Fruit fly (Drosophila melanogaster) whole organism, embryonic: ENCODE measurements around the gene kairos.

Experiments used
- ATbp ChIP-seq: fragments of 200-800 bp; sonication (Bioruptor generic); optimal IDR thresholded peaks from 2 replicates; lab custom pipeline; 2017; ENCODE audit warnings: missing biosample characterization, mild to moderate bottlenecking, missing genetic modification characterization, missing genetic modification reagents
- Bteb2 ChIP-seq: fragments of 200-800 bp; sonication (Bioruptor generic); optimal IDR thresholded peaks from 2 replicates; lab custom pipeline; 2016; ENCODE audit warnings: missing biosample characterization, missing genetic modification characterization
- CG10366 ChIP-seq: fragments of 200-800 bp; sonication (Bioruptor generic); IDR thresholded peaks from 2 replicates; pipeline ENCODE4 v1.3.6; 2022; ENCODE audit warnings: missing biosample characterization, missing genetic modification characterization
- CG11247 ChIP-seq: fragments of 200-800 bp; sonication (Bioruptor generic); IDR thresholded peaks from 2 replicates; pipeline ENCODE4 v1.3.6; 2022; ENCODE audit warnings: missing biosample characterization, missing genetic modification characterization
- CG12071 ChIP-seq: fragments of 200-800 bp; sonication (Bioruptor generic); optimal IDR thresholded peaks from 3 replicates; lab custom pipeline; 2018; ENCODE audit warnings: missing biosample characterization, mild to moderate bottlenecking, missing genetic modification characterization
- CG12104 ChIP-seq: fragments of 200-800 bp; sonication (Bioruptor generic); optimal IDR thresholded peaks from 3 replicates; lab custom pipeline; 2016; ENCODE audit warnings: missing biosample characterization, missing genetic modification characterization
- CG15269 ChIP-seq: fragments of 200-800 bp; sonication (Bioruptor generic); optimal IDR thresholded peaks from 2 replicates; lab custom pipeline; 2018; ENCODE audit warnings: missing biosample characterization, mild to moderate bottlenecking, missing genetic modification characterization, moderate library complexity
- CG16863 ChIP-seq: fragments of 200-800 bp; sonication (Bioruptor generic); optimal IDR thresholded peaks from 3 replicates; lab custom pipeline; 2016; ENCODE audit warnings: missing biosample characterization, missing genetic modification characterization
- CG18262 ChIP-seq: fragments of 200-800 bp; optimal IDR thresholded peaks from 3 replicates; lab custom pipeline; 2019; ENCODE audit warnings: missing biosample characterization, mild to moderate bottlenecking, missing genetic modification characterization, moderate library complexity
- CG2120 ChIP-seq: fragments of 200-800 bp; sonication (Bioruptor generic); optimal IDR thresholded peaks from 3 replicates; lab custom pipeline; 2016; ENCODE audit warnings: missing biosample characterization, missing genetic modification characterization
- CG30403 ChIP-seq: fragments of 200-800 bp; sonication (Bioruptor generic); optimal IDR thresholded peaks from 3 replicates; lab custom pipeline; 2016; ENCODE audit warnings: missing biosample characterization, missing genetic modification characterization
- CG3163 ChIP-seq: fragments of 200-800 bp; sonication (Bioruptor generic); optimal IDR thresholded peaks from 3 replicates; lab custom pipeline; 2016; ENCODE audit warnings: missing biosample characterization, missing genetic modification characterization
- CG3838 ChIP-seq: fragments of 200-800 bp; sonication (Bioruptor generic); optimal IDR thresholded peaks from 3 replicates; lab custom pipeline; 2016; ENCODE audit warnings: missing biosample characterization, missing genetic modification characterization
- CG43689 ChIP-seq: fragments of 200-800 bp; sonication (Bioruptor generic); IDR thresholded peaks from 2 replicates; pipeline ENCODE4 v1.3.6; 2022; ENCODE audit warnings: missing biosample characterization, missing genetic modification characterization
- CG7271 ChIP-seq: fragments of 200-800 bp; sonication (Bioruptor generic); optimal IDR thresholded peaks from 2 replicates; lab custom pipeline; 2018; ENCODE audit warnings: missing biosample characterization, mild to moderate bottlenecking, missing genetic modification characterization, moderate library complexity
- CG8359 ChIP-seq: fragments of 200-800 bp; sonication (Bioruptor generic); optimal IDR thresholded peaks from 2 replicates; lab custom pipeline; 2017; ENCODE audit warnings: missing biosample characterization, mild to moderate bottlenecking, missing genetic modification characterization, borderline replicate concordance
- CG9437 ChIP-seq: fragments of 200-800 bp; sonication (Bioruptor generic); optimal IDR thresholded peaks from 2 replicates; lab custom pipeline; 2018; ENCODE audit warnings: missing biosample characterization, mild to moderate bottlenecking, missing genetic modification characterization
- CG9797 ChIP-seq: fragments of 200-800 bp; sonication (Bioruptor generic); optimal IDR thresholded peaks from 3 replicates; lab custom pipeline; 2018; ENCODE audit warnings: missing biosample characterization, mild to moderate bottlenecking, missing genetic modification characterization
- CG9817 ChIP-seq: fragments of 200-800 bp; sonication (Bioruptor generic); optimal IDR thresholded peaks from 2 replicates; lab custom pipeline; 2018; ENCODE audit warnings: missing biosample characterization, mild to moderate bottlenecking, missing genetic modification characterization, moderate library complexity
- CG9932 ChIP-seq: fragments of 200-800 bp; sonication (Bioruptor generic); IDR thresholded peaks from 2 replicates; pipeline ENCODE4 v1.3.6; 2022; ENCODE audit warnings: missing biosample characterization, missing genetic modification characterization
- D ChIP-seq, 2 experiments: fragments of 200-800 bp in 1 of 2; fragments of >200 bp in 1 of 2; sonication (Bioruptor generic) in 1 of 2; optimal IDR thresholded peaks; 2 replicates in 1 of 2; 3 replicates in 1 of 2; lab custom pipeline; 2017; ENCODE audit warnings: mild to moderate bottlenecking in 1 of 2, missing biosample characterization in 1 of 2, missing genetic modification characterization in 1 of 2, missing genetic modification reagents in 1 of 2
- Dip3 ChIP-seq: fragments of 200-800 bp; sonication (Bioruptor generic); optimal IDR thresholded peaks from 3 replicates; lab custom pipeline; 2016; ENCODE audit warnings: missing biosample characterization, missing genetic modification characterization
- Doc2 ChIP-seq: fragments of 200-800 bp; sonication (Bioruptor generic); IDR thresholded peaks from 2 replicates; pipeline ENCODE4 v1.3.6; 2022; ENCODE audit warnings: missing biosample characterization, missing genetic modification characterization
- Elba2 ChIP-seq: fragments of 200-800 bp; sonication (Bioruptor generic); optimal IDR thresholded peaks from 3 replicates; lab custom pipeline; 2016; ENCODE audit warnings: missing biosample characterization, missing genetic modification characterization
- Ets65A ChIP-seq: fragments of 200-800 bp; sonication (Bioruptor generic); peaks from one replicate; lab custom pipeline; 2016; ENCODE audit warnings: missing biosample characterization, missing genetic modification characterization
- GATAe ChIP-seq: fragments of 200-800 bp; sonication (Bioruptor generic); conservative IDR thresholded peaks from 2 replicates; pipeline ENCODE4 v1.3.6; 2022; ENCODE audit warnings: missing biosample characterization, missing genetic modification characterization
- Gsc ChIP-seq: fragments of 200-800 bp; sonication (Bioruptor generic); IDR thresholded peaks from 2 replicates; pipeline ENCODE4 v1.3.6; 2022; ENCODE audit warnings: missing biosample characterization, missing genetic modification characterization
- Gug ChIP-seq: fragments of 200-800 bp; sonication (Bioruptor generic); IDR thresholded peaks from 4 replicates; pipeline ENCODE4 v1.3.6; 2022; ENCODE audit warnings: missing biosample characterization, missing genetic modification characterization
- Lhr ChIP-seq: fragments of 200-800 bp; sonication (Bioruptor generic); optimal IDR thresholded peaks from 3 replicates; lab custom pipeline; 2017; ENCODE audit warnings: mild to moderate bottlenecking, missing biosample characterization, missing genetic modification reagents, missing genetic modification characterization
- MBD-R2 ChIP-seq: fragments of 200-800 bp; sonication (Bioruptor generic); IDR thresholded peaks from 2 replicates; pipeline ENCODE4 v1.3.6; 2022; ENCODE audit warnings: missing biosample characterization, missing genetic modification characterization
- Mad ChIP-seq: fragments of 200-800 bp; sonication (Bioruptor generic); optimal IDR thresholded peaks from 2 replicates; lab custom pipeline; 2016; ENCODE audit warnings: missing biosample characterization, missing genetic modification characterization
- Meics ChIP-seq: fragments of 200-800 bp; sonication (Bioruptor generic); optimal IDR thresholded peaks from 2 replicates; lab custom pipeline; 2017; ENCODE audit warnings: missing biosample characterization, mild to moderate bottlenecking, missing genetic modification characterization
- Ptx1 ChIP-seq: fragments of 200-800 bp; sonication (Bioruptor generic); IDR thresholded peaks from 2 replicates; pipeline ENCODE4 v1.3.6; 2022; ENCODE audit warnings: missing biosample characterization, missing genetic modification characterization
- Sox102F ChIP-seq: fragments of 200-800 bp; sonication (Bioruptor generic); optimal IDR thresholded peaks from 2 replicates; lab custom pipeline; 2018; ENCODE audit warnings: missing biosample characterization, mild to moderate bottlenecking, missing genetic modification characterization, moderate library complexity
- Tbp ChIP-seq: fragments of >200 bp; optimal IDR thresholded peaks from 2 replicates; lab custom pipeline; 2018; ENCODE audit warnings: missing biosample characterization, missing genetic modification characterization
- ara ChIP-seq: fragments of 200-800 bp; sonication (Bioruptor generic); IDR thresholded peaks from 2 replicates; pipeline ENCODE4 v1.3.6; 2022; ENCODE audit warnings: missing biosample characterization, missing genetic modification characterization
- bab2 ChIP-seq: fragments of 200-800 bp; sonication (Bioruptor generic); optimal IDR thresholded peaks from 2 replicates; lab custom pipeline; 2016; ENCODE audit warnings: missing biosample characterization, missing genetic modification characterization
- cad ChIP-seq: fragments of >200 bp; optimal IDR thresholded peaks from 2 replicates; lab custom pipeline; 2017; ENCODE audit warnings: missing biosample characterization, missing genetic modification characterization
- chn ChIP-seq: fragments of 200-800 bp; sonication (Bioruptor generic); optimal IDR thresholded peaks from 2 replicates; lab custom pipeline; 2016; ENCODE audit warnings: missing biosample characterization, missing genetic modification characterization
- gfzf ChIP-seq: fragments of 200-800 bp; sonication (Bioruptor generic); optimal IDR thresholded peaks from 2 replicates; lab custom pipeline; 2016; ENCODE audit warnings: missing biosample characterization, mild to moderate bottlenecking, missing genetic modification characterization, moderate library complexity
- grau ChIP-seq: fragments of 200-800 bp; optimal IDR thresholded peaks from 3 replicates; lab custom pipeline; 2019; ENCODE audit warnings: missing biosample characterization, mild to moderate bottlenecking, missing genetic modification characterization, moderate library complexity
- lilli ChIP-seq: fragments of 200-800 bp; sonication (Bioruptor generic); optimal IDR thresholded peaks from 3 replicates; lab custom pipeline; 2016; ENCODE audit warnings: missing biosample characterization, missing genetic modification characterization
- otp ChIP-seq: fragments of 200-800 bp; sonication (Bioruptor generic); IDR thresholded peaks from 3 replicates; pipeline ENCODE4, ENCODE4 v1.3.6; 2022; ENCODE audit warnings: missing biosample characterization, missing genetic modification characterization
- pb ChIP-seq: fragments of 200-800 bp; sonication (Bioruptor generic); optimal IDR thresholded peaks from 3 replicates; lab custom pipeline; 2016; ENCODE audit warnings: missing biosample characterization, missing genetic modification characterization
- rib ChIP-seq: fragments of 200-800 bp; sonication (Bioruptor generic); IDR thresholded peaks from 2 replicates; pipeline ENCODE4 v1.3.6; 2022; ENCODE audit warnings: missing biosample characterization, missing genetic modification characterization
- ro ChIP-seq: fragments of 200-800 bp; sonication (Bioruptor generic); IDR thresholded peaks from 2 replicates; pipeline ENCODE4 v1.3.6; 2022; ENCODE audit warnings: missing biosample characterization, missing genetic modification characterization
- sd ChIP-seq: fragments of 200-800 bp; sonication (Bioruptor generic); optimal IDR thresholded peaks from 3 replicates; lab custom pipeline; 2018; ENCODE audit warnings: missing biosample characterization, mild to moderate bottlenecking, missing genetic modification characterization, moderate library complexity
- sens ChIP-seq: fragments of 200-800 bp; sonication (Bioruptor generic); peaks from one replicate; lab custom pipeline; 2016; ENCODE audit warnings: missing biosample characterization, missing genetic modification characterization
- sr ChIP-seq: fragments of 200-800 bp; sonication (Bioruptor generic); IDR thresholded peaks from 3 replicates; pipeline ENCODE4 v1.3.6; 2022; ENCODE audit warnings: missing biosample characterization, missing genetic modification characterization
- stwl ChIP-seq: fragments of 200-800 bp; sonication (Bioruptor generic); optimal IDR thresholded peaks from 3 replicates; lab custom pipeline; 2018; ENCODE audit warnings: missing biosample characterization, mild to moderate bottlenecking, missing genetic modification characterization, moderate library complexity
- toy ChIP-seq: fragments of 200-800 bp; sonication (Bioruptor generic); IDR thresholded peaks from 2 replicates; pipeline ENCODE4 v1.3.6; 2022; ENCODE audit warnings: missing biosample characterization, missing genetic modification characterization
- vfl ChIP-seq: fragments of 200-800 bp; sonication (Bioruptor generic); optimal IDR thresholded peaks from 2 replicates; lab custom pipeline; 2016; ENCODE audit warnings: missing biosample characterization, missing genetic modification characterization

kairos gene

dm6 chrX:18358352-18358931 lies 2.5 kb upstream of the kairos start, which contains the start of gene CG6106 (continued):
- TF ChIP-seq sens (GFP tag; lab: Kevin White, UChicago) (peak; percentile 67), Meics (GFP tag; lab: Kevin White, UChicago) (peak; percentile 7), grau (tag; lab: Kevin White, UChicago) (no peak), CG9797 (no peak), Dip3 (GFP tag; lab: Kevin White, UChicago) (no peak), CG3838 (no peak), CG11247 (GFP tag; lab: Robert Waterston, UW) (no peak), toy (GFP tag; lab: Robert Waterston, UW) (no peak), gfzf (GFP tag; lab: Kevin White, UChicago) (no peak), MBD-R2 (GFP tag; lab: Robert Waterston, UW) (no peak), CG10366 (no peak), Ptx1 (GFP tag; lab: Robert Waterston, UW) (peak; percentile 52; the same call in 1 of the 2 replicates), CG43689 (GFP tag; lab: Robert Waterston, UW) (no peak), Doc2 (GFP tag; lab: Robert Waterston, UW) (no peak), CG9817 (no peak), CG2120 (GFP tag; lab: Kevin White, UChicago) (no peak), CG12071 (no peak), CG30403 (peak; percentile 20), CG15269 (tag; lab: Kevin White, UChicago) (peak; percentile 9), sr (GFP tag; lab: Robert Waterston, UW) (0 out of 3 replicates have a peak, but pooled peaks have one; percentile 24), CG16863 (GFP tag; lab: Kevin White, UChicago) (no peak), ro (no peak), CG3163 (GFP tag; lab: Kevin White, UChicago) (no peak), CG9437 (no peak), ATbp (no peak), Gug (GFP tag; lab: Robert Waterston, UW) (0 out of 4 replicates have a peak, but pooled peaks have one; percentile 3), Elba2 (no peak), Ets65A (GFP tag; lab: Kevin White, UChicago) (peak; percentile 90), ara (no peak), Tbp (GFP tag; lab: Kevin White, UChicago) (no peak), stwl (tag; lab: Kevin White, UChicago) (no peak), D (optimal IDR thresholded peaks at IDR 0.05; lab: Kevin White, UChicago) (no peak), D (GFP tag; optimal IDR thresholded peaks at IDR 0.05; lab: Kevin White, UChicago) (peak; percentile 12), Gsc (no peak), CG7271 (tag; lab: Kevin White, UChicago) (no peak), cad (GFP tag; lab: Kevin White, UChicago) (no peak), otp (GFP tag; lab: Robert Waterston, UW) (no peak), rib (no peak), CG8359 (GFP tag; lab: Kevin White, UChicago) (no peak), CG12104 (GFP tag; lab: Kevin White, UChicago) (no peak), sd (tag; lab: Kevin White, UChicago) (no peak), Bteb2 (GFP tag; lab: Kevin White, UChicago) (no peak), CG9932 (peak; percentile 37; the same call in 1 of the 2 replicates), CG18262 (tag; lab: Kevin White, UChicago) (peak; percentile 25), chn (GFP tag; lab: Kevin White, UChicago) (no peak), Sox102F (GFP tag; lab: Kevin White, UChicago) (peak; percentile 48), pb (GFP tag; lab: Kevin White, UChicago) (no peak), lilli (no peak), Lhr (GFP tag; lab: Kevin White, UChicago) (no peak), vfl (no peak), Mad (no peak), GATAe (GFP tag; lab: Robert Waterston, UW) (no peak), bab2 (GFP tag; lab: Kevin White, UChicago) (no peak)
